Fruit fly (Drosophila melanogaster) whole organism, embryonic: ENCODE data around the gene Syt14.

Source experiments
- B-H1 ChIP-seq: fragments of 200-800 bp; sonication (Bioruptor generic); IDR thresholded peaks from 3 replicates; pipeline ENCODE4 v1.3.6; 2022; ENCODE audit warnings: missing biosample characterization, missing genetic modification characterization
- B-H2 ChIP-seq: fragments of 200-800 bp; sonication (Bioruptor generic); optimal IDR thresholded peaks from 2 replicates; lab custom pipeline; 2018; ENCODE audit warnings: missing biosample characterization, mild to moderate bottlenecking, missing genetic modification characterization
- CG10543 ChIP-seq: fragments of 200-800 bp; sonication (Bioruptor generic); optimal IDR thresholded peaks from 3 replicates; lab custom pipeline; 2017; ENCODE audit warnings: missing biosample characterization, mild to moderate bottlenecking, missing genetic modification characterization, moderate library complexity
- CG10654 ChIP-seq: fragments of 200-800 bp; sonication (Bioruptor generic); optimal IDR thresholded peaks from 2 replicates; lab custom pipeline; 2016; ENCODE audit warnings: missing biosample characterization, missing genetic modification characterization
- CG11456 ChIP-seq: fragments of 200-800 bp; sonication (Bioruptor generic); IDR thresholded peaks from 3 replicates; pipeline ENCODE4 v1.3.6; 2022; ENCODE audit warnings: missing biosample characterization, missing genetic modification characterization
- CG11504 ChIP-seq: fragments of 200-800 bp; sonication (Bioruptor generic); optimal IDR thresholded peaks from 3 replicates; lab custom pipeline; 2019; ENCODE audit warnings: missing biosample characterization, mild to moderate bottlenecking, missing genetic modification characterization, moderate library complexity
- CG12391 ChIP-seq: fragments of 200-800 bp; sonication (Bioruptor generic); optimal IDR thresholded peaks from 3 replicates; lab custom pipeline; 2018; ENCODE audit warnings: missing biosample characterization, mild to moderate bottlenecking, missing genetic modification characterization, moderate library complexity
- CG12659 ChIP-seq: fragments of 200-800 bp; sonication (Bioruptor generic); optimal IDR thresholded peaks from 3 replicates; lab custom pipeline; 2017; ENCODE audit warnings: mild to moderate bottlenecking, missing biosample characterization, missing genetic modification reagents, missing genetic modification characterization
- CG17186 ChIP-seq: fragments of 200-800 bp; sonication (Bioruptor generic); optimal IDR thresholded peaks from 3 replicates; lab custom pipeline; 2017; ENCODE audit warnings: missing biosample characterization, missing genetic modification reagents, missing genetic modification characterization
- CG17361 ChIP-seq: fragments of 200-800 bp; sonication (Bioruptor generic); IDR thresholded peaks from 3 replicates; pipeline ENCODE4 v1.3.6; 2022; ENCODE audit warnings: missing biosample characterization, missing genetic modification characterization
- CG2120 ChIP-seq: fragments of 200-800 bp; sonication (Bioruptor generic); optimal IDR thresholded peaks from 3 replicates; lab custom pipeline; 2016; ENCODE audit warnings: missing biosample characterization, missing genetic modification characterization
- CG2199 ChIP-seq: fragments of 200-800 bp; sonication (Bioruptor generic); IDR thresholded peaks from 3 replicates; pipeline ENCODE4 v1.3.6; 2022; ENCODE audit warnings: missing biosample characterization, missing genetic modification characterization
- CG31441 ChIP-seq: fragments of 200-800 bp; sonication (Bioruptor generic); IDR thresholded peaks from 2 replicates; pipeline ENCODE4 v1.3.6; 2022; ENCODE audit warnings: missing biosample characterization, missing genetic modification characterization
- CG32532 ChIP-seq: fragments of 200-800 bp; sonication (Bioruptor generic); IDR thresholded peaks from 2 replicates; pipeline ENCODE4 v1.3.6; 2022; ENCODE audit warnings: missing biosample characterization, missing genetic modification characterization
- CG34376 ChIP-seq: fragments of 200-800 bp; sonication (Bioruptor generic); optimal IDR thresholded peaks from 2 replicates; lab custom pipeline; 2018; ENCODE audit warnings: missing biosample characterization, mild to moderate bottlenecking, missing genetic modification characterization
- CG4328 ChIP-seq: fragments of 200-800 bp; sonication (Bioruptor generic); optimal IDR thresholded peaks from 3 replicates; lab custom pipeline; 2017; ENCODE audit warnings: missing biosample characterization, missing genetic modification reagents, missing genetic modification characterization
- CG5180 ChIP-seq: fragments of 200-800 bp; sonication (Bioruptor generic); optimal IDR thresholded peaks from 3 replicates; lab custom pipeline; 2017; ENCODE audit warnings: missing biosample characterization, missing genetic modification characterization, mild to moderate bottlenecking, moderate library complexity, missing genetic modification reagents
- CG6175 ChIP-seq: fragments of 200-800 bp; sonication (Bioruptor generic); IDR thresholded peaks from 3 replicates; pipeline ENCODE4 v1.3.6; 2022; ENCODE audit warnings: missing biosample characterization, missing genetic modification characterization
- CG6689 ChIP-seq: fragments of 200-800 bp; sonication (Bioruptor generic); IDR thresholded peaks from 2 replicates; pipeline ENCODE4 v1.3.6; 2022; ENCODE audit warnings: missing biosample characterization, missing genetic modification characterization
- CG7357 ChIP-seq: fragments of 200-800 bp; sonication (Bioruptor generic); IDR thresholded peaks from 3 replicates; pipeline ENCODE4 v1.3.6; 2022; ENCODE audit warnings: missing biosample characterization, missing genetic modification characterization
- CG7372 ChIP-seq: fragments of 200-800 bp; sonication (Bioruptor generic); IDR thresholded peaks from 2 replicates; pipeline ENCODE4 v1.3.6; 2022; ENCODE audit warnings: missing biosample characterization, missing genetic modification characterization
- CG8281 ChIP-seq: fragments of 200-800 bp; sonication (Bioruptor generic); optimal IDR thresholded peaks from 2 replicates; lab custom pipeline; 2018; ENCODE audit warnings: missing biosample characterization, mild to moderate bottlenecking, missing genetic modification characterization, moderate library complexity
- CG9215 ChIP-seq: fragments of 200-800 bp; sonication (Bioruptor generic); IDR thresholded peaks from 2 replicates; pipeline ENCODE4 v1.3.6; 2022; ENCODE audit warnings: missing biosample characterization, missing genetic modification characterization
- CG9727 ChIP-seq: fragments of 200-800 bp; sonication (Bioruptor generic); optimal IDR thresholded peaks from 3 replicates; lab custom pipeline; 2017; ENCODE audit warnings: missing biosample characterization, mild to moderate bottlenecking, missing genetic modification characterization
- Dbx ChIP-seq: fragments of 200-800 bp; sonication (Bioruptor generic); IDR thresholded peaks from 3 replicates; pipeline ENCODE4 v1.3.6; 2022; ENCODE audit warnings: missing biosample characterization, missing genetic modification characterization
- Dek ChIP-seq: fragments of 200-800 bp; sonication (Bioruptor generic); optimal IDR thresholded peaks from 3 replicates; lab custom pipeline; 2019; ENCODE audit warnings: missing biosample characterization, mild to moderate bottlenecking, missing genetic modification characterization, moderate library complexity
- ERR ChIP-seq: fragments of 200-800 bp; sonication (Bioruptor generic); optimal IDR thresholded peaks from 2 replicates; lab custom pipeline; 2016; ENCODE audit warnings: missing biosample characterization, missing genetic modification characterization
- Hr3 ChIP-seq: fragments of 200-800 bp; sonication (Bioruptor generic); optimal IDR thresholded peaks from 3 replicates; lab custom pipeline; 2016; ENCODE audit warnings: missing biosample characterization, missing genetic modification characterization
- MBD-R2 ChIP-seq: fragments of 200-800 bp; sonication (Bioruptor generic); IDR thresholded peaks from 2 replicates; pipeline ENCODE4 v1.3.6; 2022; ENCODE audit warnings: missing biosample characterization, missing genetic modification characterization
- Neu2 ChIP-seq: fragments of 200-800 bp; sonication (Bioruptor generic); optimal IDR thresholded peaks from 3 replicates; lab custom pipeline; 2016; ENCODE audit warnings: missing biosample characterization, missing genetic modification characterization, borderline replicate concordance
- Nf-YC ChIP-seq: fragments of 200-800 bp; optimal IDR thresholded peaks from 3 replicates; lab custom pipeline; 2019; ENCODE audit warnings: missing biosample characterization, mild to moderate bottlenecking, missing genetic modification characterization, moderate library complexity
- NfI ChIP-seq: fragments of 200-800 bp; sonication (Bioruptor generic); optimal IDR thresholded peaks from 3 replicates; lab custom pipeline; 2018; ENCODE audit warnings: missing biosample characterization, mild to moderate bottlenecking, missing genetic modification characterization, moderate library complexity
- PHDP ChIP-seq: fragments of 200-800 bp; sonication (Bioruptor generic); optimal IDR thresholded peaks from 3 replicates; lab custom pipeline; 2018; ENCODE audit warnings: missing biosample characterization, mild to moderate bottlenecking, missing genetic modification characterization, moderate library complexity
- Ptx1 ChIP-seq: fragments of 200-800 bp; sonication (Bioruptor generic); IDR thresholded peaks from 2 replicates; pipeline ENCODE4 v1.3.6; 2022; ENCODE audit warnings: missing biosample characterization, missing genetic modification characterization
- Rfx ChIP-seq: fragments of 200-800 bp; sonication (Bioruptor generic); IDR thresholded peaks from 2 replicates; pipeline ENCODE4 v1.3.6; 2022; ENCODE audit warnings: missing biosample characterization, missing genetic modification characterization
- ci ChIP-seq: fragments of 200-800 bp; sonication (Bioruptor generic); IDR thresholded peaks from 3 replicates; pipeline ENCODE4 v1.3.6; 2022; ENCODE audit warnings: missing biosample characterization, missing genetic modification characterization
- dysf ChIP-seq: fragments of 200-800 bp; sonication (Bioruptor generic); IDR thresholded peaks from 3 replicates; pipeline ENCODE4 v1.3.6; 2022; ENCODE audit warnings: missing biosample characterization, missing genetic modification characterization
- gem ChIP-seq: fragments of 200-800 bp; sonication (Bioruptor generic); optimal IDR thresholded peaks from 2 replicates; lab custom pipeline; 2019; ENCODE audit warnings: missing biosample characterization, mild to moderate bottlenecking, missing genetic modification characterization, moderate library complexity
- ind ChIP-seq: fragments of 200-800 bp; sonication (Bioruptor generic); optimal IDR thresholded peaks from 3 replicates; lab custom pipeline; 2016; ENCODE audit warnings: missing biosample characterization, missing genetic modification characterization
- insv ChIP-seq, 2 experiments: fragments of 200-800 bp; sonication (Bioruptor generic); optimal IDR thresholded peaks; 3 replicates each; lab custom pipeline; 2016 to 2018; ENCODE audit warnings: missing biosample characterization in 2 of 2, missing genetic modification characterization in 2 of 2
- onecut ChIP-seq: fragments of 200-800 bp; sonication (Bioruptor generic); IDR thresholded peaks from 2 replicates; pipeline ENCODE4 v1.3.6; 2022; ENCODE audit warnings: missing biosample characterization, missing genetic modification characterization
- psq ChIP-seq: fragments of 200-800 bp; sonication (Bioruptor generic); optimal IDR thresholded peaks from 2 replicates; lab custom pipeline; 2017; ENCODE audit warnings: missing biosample characterization, missing genetic modification characterization
- pzg ChIP-seq: fragments of 200-800 bp; sonication (Bioruptor generic); optimal IDR thresholded peaks from 3 replicates; lab custom pipeline; 2018; ENCODE audit warnings: missing biosample characterization, mild to moderate bottlenecking, missing genetic modification characterization, moderate library complexity
- slbo ChIP-seq: fragments of 200-800 bp; sonication (Bioruptor generic); IDR thresholded peaks from 2 replicates; pipeline ENCODE4 v1.3.6; 2022; ENCODE audit warnings: missing biosample characterization, missing genetic modification characterization
- slou ChIP-seq: fragments of 200-800 bp; sonication (Bioruptor generic); optimal IDR thresholded peaks from 3 replicates; lab custom pipeline; 2016; ENCODE audit warnings: missing biosample characterization, missing genetic modification characterization
- unc-4 ChIP-seq: fragments of 200-800 bp; sonication (Bioruptor generic); IDR thresholded peaks from 2 replicates; pipeline ENCODE4 v1.3.6; 2022; ENCODE audit warnings: missing biosample characterization, missing genetic modification characterization; ENCODE audit not compliant: partially characterized antibody
- wek ChIP-seq: fragments of 200-800 bp; sonication (Bioruptor generic); optimal IDR thresholded peaks from 3 replicates; lab custom pipeline; 2018; ENCODE audit warnings: missing biosample characterization, mild to moderate bottlenecking, missing genetic modification characterization, moderate library complexity
- zfh2 ChIP-seq: fragments of 200-800 bp; sonication (Bioruptor generic); optimal IDR thresholded peaks from 2 replicates; lab custom pipeline; 2016; ENCODE audit warnings: missing biosample characterization, missing genetic modification characterization

The Syt14 gene

dm6 chr3R:4318589-4318988 lies 280 bp downstream of the Syt14 start:
- TF ChIP-seq MBD-R2 (peak; percentile 30; the same call in 1 of the 2 replicates), Dbx (no peak), Hr3 (GFP tag; lab: Kevin White, UChicago) (no peak), onecut (GFP tag; lab: Robert Waterston, UW) (peak; percentile 96), unc-4 (GFP tag; lab: Robert Waterston, UW) (no peak), CG11504 (tag; lab: Kevin White, UChicago) (no peak), CG8281 (tag; lab: Kevin White, UChicago) (no peak), CG11456 (GFP tag; lab: Robert Waterston, UW) (no peak), CG2199 (GFP tag; lab: Robert Waterston, UW) (no peak)

- TF ChIP-seq Nf-YC (tag; lab: Kevin White, UChicago) (peak; percentile 63), CG2120 (GFP tag; lab: Kevin White, UChicago) (peak; percentile 31), B-H1 (GFP tag; lab: Robert Waterston, UW) (0 out of 3 replicates have a peak, but pooled peaks have one; percentile 19), ERR (no peak), Dek (tag; lab: Kevin White, UChicago) (peak; percentile 2), CG9727 (GFP tag; lab: Kevin White, UChicago) (peak; percentile 58), CG32532 (GFP tag; lab: Robert Waterston, UW) (peak; percentile 28; the same call in 1 of the 2 replicates), zfh2 (GFP tag; lab: Kevin White, UChicago) (peak; percentile 10), CG17361 (GFP tag; lab: Robert Waterston, UW) (peak; percentile 85), CG12659 (GFP tag; lab: Kevin White, UChicago) (peak; percentile 26), CG6175 (GFP tag; lab: Robert Waterston, UW) (no peak), NfI (GFP tag; lab: Kevin White, UChicago) (peak; percentile 20), CG10654 (GFP tag; lab: Kevin White, UChicago) (no peak), CG5180 (GFP tag; lab: Kevin White, UChicago) (no peak), gem (peak; percentile 69), slbo (GFP tag; lab: Robert Waterston, UW) (peak; percentile 62; the same call in 1 of the 2 replicates), CG31441 (peak; percentile 62; the same call in 1 of the 2 replicates), pzg (GFP tag; lab: Kevin White, UChicago) (peak; percentile 46), PHDP (tag; lab: Kevin White, UChicago) (peak; percentile 2), insv (GFP tag; optimal IDR thresholded peaks at IDR 0.05; lab: Kevin White, UChicago) (peak in 1 of 2 experiments; percentile 56), ci (GFP tag; lab: Robert Waterston, UW) (0 out of 3 replicates have a peak, but pooled peaks have one; percentile 38), CG34376 (GFP tag; lab: Kevin White, UChicago) (peak; percentile 12), CG9215 (peak; percentile 83), ind (GFP tag; lab: Kevin White, UChicago) (peak; percentile 8), CG7357 (GFP tag; lab: Robert Waterston, UW) (0 out of 3 replicates have a peak, but pooled peaks have one; percentile 40), B-H2 (GFP tag; lab: Kevin White, UChicago) (peak; percentile 43), Ptx1 (peak; percentile 60; the same call in 1 of the 2 replicates), CG10543 (GFP tag; lab: Kevin White, UChicago) (peak; percentile 47), CG12391 (tag; lab: Kevin White, UChicago) (peak; percentile 58), wek (GFP tag; lab: Kevin White, UChicago) (peak; percentile 93), CG17186 (GFP tag; lab: Kevin White, UChicago) (no peak), CG6689 (GFP tag; lab: Robert Waterston, UW) (0 out of 2 replicates have a peak, but pooled peaks have one; percentile 28), Rfx (GFP tag; lab: Robert Waterston, UW) (peak; percentile 62; the same call in 1 of the 2 replicates), CG4328 (peak; percentile 19), Neu2 (no peak), psq (GFP tag; lab: Kevin White, UChicago) (peak; percentile 8), slou (GFP tag; lab: Kevin White, UChicago) (no peak), dysf (GFP tag; lab: Robert Waterston, UW) (peak; percentile 41; the same call in 1 of the 3 replicates), CG7372 (GFP tag; lab: Robert Waterston, UW) (no peak)
Observed at dm6 chr3R:4311067-4311723, 7.7 kb downstream of the Syt14 start, which contains the start of gene Suv3. Suv3 (plus strand) TSS chr3R:4311555.
